Worm (Caenorhabditis elegans) whole organism, mixed stage, embryonic: Measurements from ENCODE around the gene F11A5.18.

Experiments used
- M03D4.4 ChIP-seq: sonication (generic microtip); optimal IDR thresholded peaks from 2 replicates; lab custom pipeline; 2017; ENCODE audit warnings: mild to moderate bottlenecking, missing genetic modification characterization, missing compliant biosample characterization
- bed-3 ChIP-seq: fragments of 200-800 bp; sonication (Bioruptor generic); optimal IDR thresholded peaks from 3 replicates; lab custom pipeline; 2018; ENCODE audit warnings: mild to moderate bottlenecking, missing genetic modification characterization, moderate library complexity, missing compliant biosample characterization
- ceh-39 ChIP-seq: fragments of 150-350 bp; optimal IDR thresholded peaks from 2 replicates; lab custom pipeline; 2014; ENCODE audit warnings: missing biosample characterization, missing genetic modification characterization
- ceh-43 ChIP-seq: fragments of 200-800 bp; sonication (Bioruptor generic); optimal IDR thresholded peaks from 2 replicates; lab custom pipeline; 2018; ENCODE audit warnings: mild to moderate bottlenecking, missing genetic modification characterization, moderate library complexity, missing compliant biosample characterization
- ces-1 ChIP-seq: fragments of 150-350 bp; optimal IDR thresholded peaks from 2 replicates; lab custom pipeline; 2014; ENCODE audit warnings: missing biosample characterization, missing genetic modification reagents, missing genetic modification characterization
- cnd-1 ChIP-seq: fragments of 200-800 bp; sonication (Bioruptor generic); optimal IDR thresholded peaks from 2 replicates; lab custom pipeline; 2018; ENCODE audit warnings: mild to moderate bottlenecking, missing genetic modification characterization, missing compliant biosample characterization
- drap-1 ChIP-seq: fragments of 200-800 bp; sonication (Bioruptor generic); optimal IDR thresholded peaks from 3 replicates; lab custom pipeline; 2018; ENCODE audit warnings: mild to moderate bottlenecking, missing genetic modification characterization, missing compliant biosample characterization
- elt-1 ChIP-seq: sonication (generic microtip); optimal IDR thresholded peaks from 2 replicates; lab custom pipeline; 2017; ENCODE audit warnings: missing genetic modification characterization, mild to moderate bottlenecking, missing compliant biosample characterization, antibody characterized with exemption, moderate library complexity, borderline replicate concordance; ENCODE audit not compliant: insufficient read depth
- flh-1 ChIP-seq: fragments of 200-800 bp; sonication (Bioruptor generic); optimal IDR thresholded peaks from 2 replicates; lab custom pipeline; 2018; ENCODE audit warnings: mild to moderate bottlenecking, missing genetic modification characterization, moderate library complexity, missing compliant biosample characterization
- ham-2 ChIP-seq: fragments of 200-800 bp; sonication (Bioruptor generic); optimal IDR thresholded peaks from 2 replicates; lab custom pipeline; 2018; ENCODE audit warnings: mild to moderate bottlenecking, missing genetic modification characterization, missing compliant biosample characterization
- hlh-1 ChIP-seq: fragments of 150-350 bp; optimal IDR thresholded peaks from 2 replicates; lab custom pipeline; 2014; ENCODE audit warnings: missing biosample characterization, missing genetic modification reagents, missing genetic modification characterization
- lin-13 ChIP-seq: fragments of 150-350 bp; optimal IDR thresholded peaks from 2 replicates; lab custom pipeline; 2014; ENCODE audit warnings: missing biosample characterization, missing genetic modification characterization
- lin-32 ChIP-seq: fragments of 200-800 bp; sonication (Bioruptor generic); optimal IDR thresholded peaks from 2 replicates; lab custom pipeline; 2018; ENCODE audit warnings: mild to moderate bottlenecking, missing genetic modification characterization, missing compliant biosample characterization
- mab-5 ChIP-seq: fragments of 150-350 bp; optimal IDR thresholded peaks from 2 replicates; lab custom pipeline; 2014; ENCODE audit warnings: missing biosample characterization, missing genetic modification characterization
- mep-1 ChIP-seq: fragments of 150-350 bp; optimal IDR thresholded peaks from 2 replicates; lab custom pipeline; 2017; ENCODE audit warnings: missing biosample characterization, missing genetic modification reagents, missing genetic modification characterization, inconsistent platforms
- mls-2 ChIP-seq: sonication (generic microtip); optimal IDR thresholded peaks from 2 replicates; lab custom pipeline; 2016; ENCODE audit warnings: mild to moderate bottlenecking, missing genetic modification characterization, moderate library complexity, missing compliant biosample characterization
- nhr-12 ChIP-seq: fragments of 150-350 bp; optimal IDR thresholded peaks from 2 replicates; lab custom pipeline; 2014; ENCODE audit warnings: missing biosample characterization, missing genetic modification characterization
- nhr-2 ChIP-seq: fragments of 150-350 bp; optimal IDR thresholded peaks from 2 replicates; lab custom pipeline; 2014; ENCODE audit warnings: missing biosample characterization, missing genetic modification characterization
- nhr-28 ChIP-seq: fragments of 150-350 bp; optimal IDR thresholded peaks from 2 replicates; lab custom pipeline; 2014; ENCODE audit warnings: missing biosample characterization, missing genetic modification characterization
- nhr-76 ChIP-seq: sonication (generic microtip); optimal IDR thresholded peaks from 2 replicates; lab custom pipeline; 2017; ENCODE audit warnings: missing biosample characterization, missing genetic modification characterization
- pha-4 ChIP-seq: fragments of 150-350 bp; optimal IDR thresholded peaks from 2 replicates; lab custom pipeline; 2018; ENCODE audit warnings: missing biosample characterization, missing genetic modification reagents, missing genetic modification characterization
- sem-2 ChIP-seq: fragments of 200-800 bp; sonication (Bioruptor generic); optimal IDR thresholded peaks from 2 replicates; lab custom pipeline; 2018; ENCODE audit warnings: mild to moderate bottlenecking, missing genetic modification characterization, missing compliant biosample characterization
- snpc-4 ChIP-seq: fragments of 150-350 bp; optimal IDR thresholded peaks from 2 replicates; lab custom pipeline; 2014; ENCODE audit warnings: missing biosample characterization, missing genetic modification characterization
- sptf-1 ChIP-seq: sonication (generic microtip); optimal IDR thresholded peaks from 2 replicates; lab custom pipeline; 2017; ENCODE audit warnings: mild to moderate bottlenecking, missing genetic modification characterization, moderate library complexity, missing compliant biosample characterization
- tbx-8 ChIP-seq: fragments of 200-800 bp; sonication (Bioruptor generic); optimal IDR thresholded peaks from 2 replicates; lab custom pipeline; 2018; ENCODE audit warnings: mild to moderate bottlenecking, missing genetic modification characterization, moderate library complexity, missing compliant biosample characterization
- unc-120 ChIP-seq: sonication (generic microtip); optimal IDR thresholded peaks from 2 replicates; lab custom pipeline; 2017; ENCODE audit warnings: missing genetic modification characterization, missing compliant biosample characterization; ENCODE audit not compliant: poor library complexity, severe bottlenecking
- unc-39 ChIP-seq: fragments of 150-350 bp; optimal IDR thresholded peaks from 2 replicates; lab custom pipeline; 2014; ENCODE audit warnings: missing biosample characterization, missing genetic modification characterization
- unc-62 ChIP-seq: fragments of 150-350 bp; optimal IDR thresholded peaks from 2 replicates; lab custom pipeline; 2014; ENCODE audit warnings: missing biosample characterization, missing genetic modification reagents, missing genetic modification characterization
- zip-8 ChIP-seq: fragments of 150-350 bp; optimal IDR thresholded peaks from 2 replicates; lab custom pipeline; 2014; ENCODE audit warnings: missing biosample characterization, missing genetic modification characterization
- ztf-11 ChIP-seq: fragments of 150-350 bp; optimal IDR thresholded peaks from 2 replicates; lab custom pipeline; 2014; ENCODE audit warnings: missing biosample characterization, missing genetic modification characterization

The F11A5.18 gene

DNA sequence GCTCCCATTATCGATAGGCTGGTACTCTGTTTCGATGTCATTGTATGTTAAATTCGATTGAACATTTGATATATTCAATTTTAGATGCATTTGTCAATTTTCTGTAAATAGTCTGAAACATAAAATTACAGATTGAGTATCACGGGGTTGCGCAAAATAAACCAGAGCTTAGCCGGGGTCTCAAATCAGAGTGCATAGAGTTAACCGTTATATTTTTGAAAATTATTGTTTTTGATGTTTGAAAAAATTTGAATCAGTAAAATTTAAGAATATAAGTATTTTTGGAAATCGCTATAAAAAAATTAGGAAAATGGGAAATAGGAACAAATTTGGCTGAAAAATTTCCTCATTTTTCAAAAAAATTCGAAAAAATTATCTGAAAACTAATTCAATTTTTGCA lies 43.1 kb upstream of the F11A5.18 start, which contains the start of gene F10A3.17:
F10A3.17 (minus strand) TSS at position 101 of the 400 bp plus-strand sequence.
- TF ChIP-seq nhr-2 (tag; lab: Kevin White, UChicago) (no peak), zip-8 (tag; lab: Kevin White, UChicago) (no peak), ceh-39 (no peak), nhr-76 (tag; lab: Kevin White, UChicago) (no peak), unc-62 (GFP tag; lab: Kevin White, UChicago) (no peak), unc-39 (tag; lab: Kevin White, UChicago) (no peak), cnd-1 (tag; lab: Kevin White, UChicago) (no peak), snpc-4 (tag; lab: Kevin White, UChicago) (no peak), M03D4.4 (tag; lab: Kevin White, UChicago) (no peak), sem-2 (GFP tag; lab: Kevin White, UChicago) (no peak), sptf-1 (tag; lab: Kevin White, UChicago) (no peak), ceh-43 (no peak), mls-2 (tag; lab: Kevin White, UChicago) (no peak), elt-1 (no peak), tbx-8 (GFP tag; lab: Kevin White, UChicago) (no peak), ztf-11 (tag; lab: Kevin White, UChicago) (no peak), bed-3 (GFP tag; lab: Kevin White, UChicago) (no peak), mab-5 (no peak), lin-13 (no peak)

DNA sequence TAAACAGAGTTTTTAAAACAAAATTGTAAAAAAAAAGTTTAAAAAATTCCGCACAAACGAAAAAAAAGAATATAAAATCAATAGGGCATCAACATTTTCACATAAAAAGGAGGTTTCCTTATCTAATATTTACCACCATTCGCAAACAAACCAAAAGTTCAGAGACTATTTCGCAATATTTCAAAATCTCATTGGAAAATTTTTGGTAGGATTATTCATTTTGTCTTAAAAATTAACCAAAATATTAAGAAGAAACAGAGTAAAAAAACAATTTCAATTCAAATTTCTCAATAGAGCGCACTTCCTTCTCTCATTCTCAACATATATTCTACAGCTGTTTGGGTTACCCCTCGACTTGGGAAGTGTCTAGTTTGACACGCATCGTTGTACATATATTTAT lies 42.6 kb upstream of the F11A5.18 start:
- TF ChIP-seq lin-32 (GFP tag; lab: Kevin White, UChicago) (no peak), nhr-76 (tag; lab: Kevin White, UChicago) (no peak), ztf-11 (tag; lab: Kevin White, UChicago) (no peak), mls-2 (tag; lab: Kevin White, UChicago) (no peak), unc-62 (GFP tag; lab: Kevin White, UChicago) (no peak), mep-1 (tag; lab: Kevin White, UChicago) (no peak), elt-1 (no peak), flh-1 (GFP tag; lab: Kevin White, UChicago) (no peak), drap-1 (no peak), hlh-1 (tag; lab: Kevin White, UChicago) (no peak), nhr-12 (tag; lab: Kevin White, UChicago) (no peak)

DNA sequence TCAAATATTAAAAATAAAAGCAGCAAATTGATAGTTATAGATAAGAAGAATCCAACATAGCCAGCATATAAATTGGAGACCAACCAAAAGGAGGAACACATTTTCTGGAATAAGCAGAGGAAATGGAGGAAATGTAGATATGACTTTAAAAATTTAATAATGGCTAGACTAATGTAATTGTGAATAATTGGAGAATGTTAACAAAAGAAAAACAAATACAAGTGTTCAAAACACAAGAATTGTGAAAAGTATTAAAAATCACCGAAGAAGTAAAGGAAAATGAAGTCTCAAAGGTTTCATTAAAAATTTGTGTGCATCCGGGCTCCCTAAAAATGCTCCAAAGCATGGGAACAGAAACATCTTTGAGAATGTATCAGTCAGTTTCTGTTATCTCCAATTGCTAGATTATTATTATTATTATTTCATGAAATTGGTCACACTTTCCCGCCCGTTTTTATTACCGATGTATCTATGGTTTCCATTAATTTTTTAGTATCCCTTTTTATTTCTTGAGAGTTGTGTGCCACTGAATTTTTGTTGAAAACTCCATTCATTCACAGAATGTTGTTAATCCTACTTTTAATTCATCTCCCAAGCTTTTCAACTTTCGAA lies 40.5 kb upstream of the F11A5.18 start, which contains the start of the genes str-109 and F10A3.11:
str-109 (minus strand) TSS at position 101 of the 612 bp plus-strand sequence.
F10A3.11 (plus strand) TSS at position 562 of the 612 bp plus-strand sequence.
- TF ChIP-seq elt-1, result no peak
- no peak for TF ChIP-seq nhr-2 (tag; lab: Kevin White, UChicago)
- no peak for TF ChIP-seq mab-5
- no peak for TF ChIP-seq lin-13
- no peak for TF ChIP-seq hlh-1 (tag; lab: Kevin White, UChicago)
- no peak for TF ChIP-seq bed-3 (GFP tag; lab: Kevin White, UChicago)
- no peak for TF ChIP-seq mls-2 (tag; lab: Kevin White, UChicago)
- TF ChIP-seq nhr-28 (tag; lab: Kevin White, UChicago), result no peak
- TF ChIP-seq pha-4, result no peak
- no peak for TF ChIP-seq ceh-39
- no peak for TF ChIP-seq drap-1
- TF ChIP-seq unc-39 (tag; lab: Kevin White, UChicago), result no peak
- TF ChIP-seq sem-2 (GFP tag; lab: Kevin White, UChicago), result no peak
- no peak for TF ChIP-seq snpc-4 (tag; lab: Kevin White, UChicago)
- no peak for TF ChIP-seq sptf-1 (tag; lab: Kevin White, UChicago)
- no peak for TF ChIP-seq mep-1 (tag; lab: Kevin White, UChicago)

DNA sequence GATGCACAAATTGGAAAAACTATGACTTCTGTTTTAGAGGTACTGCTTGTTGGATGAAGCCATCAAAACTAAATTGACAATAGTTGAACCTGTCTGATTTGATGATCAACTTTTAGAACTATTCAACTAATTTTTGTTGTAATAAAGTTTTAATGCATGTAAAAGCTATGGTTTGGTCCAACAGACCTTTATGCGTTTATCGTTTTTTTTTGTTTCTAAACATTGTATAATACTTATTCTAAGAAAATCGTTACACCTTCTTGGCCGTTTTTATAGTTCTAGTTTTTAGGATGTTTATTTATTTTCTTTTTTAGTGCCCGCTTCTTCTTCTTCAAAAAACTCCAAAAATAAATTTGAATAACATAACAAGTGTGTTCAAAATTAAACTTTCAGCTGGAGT lies 39.0 kb upstream of the F11A5.18 start, which contains the start of gene F10A3.12:
F10A3.12 (plus strand) TSS at position 301 of the 400 bp plus-strand sequence.
- no peak for TF ChIP-seq ces-1 (GFP tag; lab: Kevin White, UChicago)
- TF ChIP-seq nhr-12 (tag; lab: Kevin White, UChicago), result no peak
- no peak for TF ChIP-seq cnd-1 (tag; lab: Kevin White, UChicago)
- TF ChIP-seq pha-4, result no peak
- no peak for TF ChIP-seq ceh-43
- no peak for TF ChIP-seq nhr-2 (tag; lab: Kevin White, UChicago)
- TF ChIP-seq ham-2 (GFP tag; lab: Kevin White, UChicago), result no peak
- no peak for TF ChIP-seq unc-120 (tag; lab: Kevin White, UChicago)
- no peak for TF ChIP-seq M03D4.4 (tag; lab: Kevin White, UChicago)
- TF ChIP-seq elt-1, result no peak
- no peak for TF ChIP-seq tbx-8 (GFP tag; lab: Kevin White, UChicago)
- TF ChIP-seq drap-1, result no peak
- TF ChIP-seq bed-3 (GFP tag; lab: Kevin White, UChicago), result no peak
- TF ChIP-seq nhr-76 (tag; lab: Kevin White, UChicago), result no peak
